Worm (Caenorhabditis elegans) whole organism, L2 larva: Measurements from ENCODE around the gene C27F2.4.

Source experiments
- C34F6.9 ChIP-seq: fragments of 150-350 bp; optimal IDR thresholded peaks from 2 replicates; lab custom pipeline; 2014; ENCODE audit warnings: missing biosample characterization, missing genetic modification characterization
- F13H6.1 ChIP-seq: sonication (generic microtip); optimal IDR thresholded peaks from 2 replicates; lab custom pipeline; 2016; ENCODE audit warnings: missing genetic modification characterization, missing compliant biosample characterization
- R02D3.7 ChIP-seq: fragments of 150-350 bp; optimal IDR thresholded peaks from 2 replicates; lab custom pipeline; 2014; ENCODE audit warnings: missing biosample characterization, missing genetic modification characterization
- Y55F3AM.14 ChIP-seq: fragments of 200-800 bp; sonication (Bioruptor generic); optimal IDR thresholded peaks from 2 replicates; lab custom pipeline; 2018; ENCODE audit warnings: mild to moderate bottlenecking, missing genetic modification characterization, missing compliant biosample characterization
- alr-1 ChIP-seq: fragments of 150-350 bp; optimal IDR thresholded peaks from 2 replicates; lab custom pipeline; 2014; ENCODE audit warnings: missing biosample characterization, missing genetic modification characterization
- aly-2 ChIP-seq: fragments of 150-350 bp; optimal IDR thresholded peaks from 2 replicates; lab custom pipeline; 2014; ENCODE audit warnings: missing biosample characterization, missing genetic modification characterization
- ama-1 ChIP-seq: fragments of 150-350 bp; optimal IDR thresholded peaks from 2 replicates; lab custom pipeline; 2018; ENCODE audit warnings: inconsistent platforms
- blmp-1 ChIP-seq: sonication (generic microtip); optimal IDR thresholded peaks from 2 replicates; lab custom pipeline; 2017; ENCODE audit warnings: missing genetic modification characterization, mild to moderate bottlenecking, missing compliant biosample characterization, antibody characterized with exemption, moderate library complexity; ENCODE audit not compliant: insufficient read depth
- ceh-16 ChIP-seq: fragments of 150-350 bp; optimal IDR thresholded peaks from 2 replicates; lab custom pipeline; 2014; ENCODE audit warnings: missing biosample characterization, missing genetic modification characterization
- ceh-82 ChIP-seq: fragments of 150-350 bp; optimal IDR thresholded peaks from 2 replicates; lab custom pipeline; 2014; ENCODE audit warnings: missing biosample characterization, missing genetic modification characterization
- crh-2 ChIP-seq: sonication (generic microtip); optimal IDR thresholded peaks from 2 replicates; lab custom pipeline; 2017; ENCODE audit warnings: missing biosample characterization, missing genetic modification characterization
- dmd-4 ChIP-seq: sonication (generic microtip); optimal IDR thresholded peaks from 2 replicates; lab custom pipeline; 2017; ENCODE audit warnings: missing biosample characterization, missing genetic modification characterization
- elt-3 ChIP-seq: sonication (generic microtip); optimal IDR thresholded peaks from 2 replicates; lab custom pipeline; 2017; ENCODE audit warnings: missing biosample characterization, missing genetic modification characterization
- fos-1 ChIP-seq: fragments of 150-350 bp; optimal IDR thresholded peaks from 2 replicates; lab custom pipeline; 2014; ENCODE audit warnings: missing biosample characterization, missing genetic modification characterization
- gmeb-1 ChIP-seq: fragments of 150-350 bp; optimal IDR thresholded peaks from 2 replicates; lab custom pipeline; 2014; ENCODE audit warnings: missing biosample characterization, missing genetic modification characterization
- lin-11 ChIP-seq: fragments of 150-350 bp; sonication (generic microtip); optimal IDR thresholded peaks from 2 replicates; lab custom pipeline; 2014; ENCODE audit warnings: missing biosample characterization, missing genetic modification characterization, inconsistent platforms, mixed read lengths
- lin-39 ChIP-seq: fragments of 150-350 bp; optimal IDR thresholded peaks from 2 replicates; lab custom pipeline; 2014; ENCODE audit warnings: missing biosample characterization, missing genetic modification reagents, missing genetic modification characterization
- lsy-2 ChIP-seq, 2 experiments: fragments of 150-350 bp in 1 of 2; sonication (generic microtip) in 1 of 2; optimal IDR thresholded peaks; 2 replicates each; lab custom pipeline; 2014 to 2017; ENCODE audit warnings: missing biosample characterization in 2 of 2, missing genetic modification characterization in 2 of 2
- mab-5 ChIP-seq: fragments of 150-350 bp; optimal IDR thresholded peaks from 2 replicates; lab custom pipeline; 2014; ENCODE audit warnings: missing biosample characterization, missing genetic modification characterization
- mbf-1 ChIP-seq: sonication (generic microtip); optimal IDR thresholded peaks from 2 replicates; lab custom pipeline; 2017; ENCODE audit warnings: missing biosample characterization, missing genetic modification characterization
- mdl-1 ChIP-seq, 2 experiments: fragments of 150-350 bp in 1 of 2; sonication (generic microtip) in 1 of 2; optimal IDR thresholded peaks; 2 replicates each; lab custom pipeline; 2017; ENCODE audit warnings: missing biosample characterization in 2 of 2, missing genetic modification characterization in 2 of 2
- nhr-11 ChIP-seq: fragments of 150-350 bp; optimal IDR thresholded peaks from 2 replicates; lab custom pipeline; 2014; ENCODE audit warnings: missing biosample characterization, missing genetic modification characterization
- nhr-129 ChIP-seq: fragments of 150-350 bp; optimal IDR thresholded peaks from 2 replicates; lab custom pipeline; 2014; ENCODE audit warnings: missing biosample characterization, missing genetic modification characterization
- nhr-21 ChIP-seq: fragments of 150-350 bp; optimal IDR thresholded peaks from 2 replicates; lab custom pipeline; 2014; ENCODE audit warnings: missing biosample characterization, missing genetic modification characterization
- nhr-237 ChIP-seq: fragments of 150-350 bp; optimal IDR thresholded peaks from 2 replicates; lab custom pipeline; 2014; ENCODE audit warnings: missing biosample characterization, missing genetic modification characterization
- nhr-25 ChIP-seq: fragments of 150-350 bp; sonication (generic microtip); optimal IDR thresholded peaks from 3 replicates; lab custom pipeline; 2014; ENCODE audit warnings: missing biosample characterization, missing genetic modification characterization
- sem-4 ChIP-seq: fragments of 150-350 bp; optimal IDR thresholded peaks from 2 replicates; lab custom pipeline; 2014; ENCODE audit warnings: missing biosample characterization, missing genetic modification reagents, missing genetic modification characterization
- sma-3 ChIP-seq: sonication (generic microtip); optimal IDR thresholded peaks from 2 replicates; lab custom pipeline; 2016; ENCODE audit warnings: missing genetic modification reagents, missing genetic modification characterization, missing compliant biosample characterization
- sma-9 ChIP-seq, 2 experiments: fragments of 150-350 bp in 1 of 2; sonication (generic microtip) in 1 of 2; optimal IDR thresholded peaks; 2 replicates each; lab custom pipeline; 2014 to 2016; ENCODE audit warnings: missing genetic modification characterization in 2 of 2, mild to moderate bottlenecking in 1 of 2, missing biosample characterization in 1 of 2, missing compliant biosample characterization in 1 of 2, missing genetic modification reagents in 1 of 2, moderate library complexity in 1 of 2
- snpc-4 ChIP-seq: fragments of 150-350 bp; optimal IDR thresholded peaks from 2 replicates; lab custom pipeline; 2014; ENCODE audit warnings: missing biosample characterization, missing genetic modification characterization
- unc-39 ChIP-seq: fragments of 150-350 bp; optimal IDR thresholded peaks from 2 replicates; lab custom pipeline; 2014; ENCODE audit warnings: missing biosample characterization, missing genetic modification characterization
- unc-55 ChIP-seq: fragments of 150-350 bp; sonication (generic microtip); optimal IDR thresholded peaks from 3 replicates; lab custom pipeline; 2014; ENCODE audit warnings: missing biosample characterization, missing genetic modification reagents, missing genetic modification characterization
- unc-62 ChIP-seq: fragments of 150-350 bp; optimal IDR thresholded peaks from 2 replicates; lab custom pipeline; 2014; ENCODE audit warnings: missing biosample characterization, missing genetic modification reagents, missing genetic modification characterization
- zag-1 ChIP-seq: fragments of 150-350 bp; optimal IDR thresholded peaks from 2 replicates; lab custom pipeline; 2014; ENCODE audit warnings: missing biosample characterization, missing genetic modification characterization
- ztf-1 ChIP-seq: fragments of 200-800 bp; sonication (Bioruptor generic); conservative IDR thresholded peaks from 2 replicates; pipeline ENCODE4 v1.3.6; 2022; ENCODE audit warnings: missing genetic modification characterization, missing compliant biosample characterization
- ztf-11 ChIP-seq: sonication (generic microtip); optimal IDR thresholded peaks from 2 replicates; lab custom pipeline; 2017; ENCODE audit warnings: missing biosample characterization, missing genetic modification characterization
- ztf-4 ChIP-seq: fragments of 150-350 bp; optimal IDR thresholded peaks from 2 replicates; lab custom pipeline; 2014; ENCODE audit warnings: missing biosample characterization, missing genetic modification characterization

Gene C27F2.4

ce11 chrIII:4930154-4930679 is 29.9 kb downstream of the C27F2.4 start, which contains the start of gene set-2 (continued):
- TF ChIP-seq ceh-16 (tag; lab: Kevin White, UChicago) (no peak), unc-62 (GFP tag; lab: Kevin White, UChicago) (no peak), R02D3.7 (tag; lab: Kevin White, UChicago) (no peak), alr-1 (tag; lab: Kevin White, UChicago) (no peak), unc-39 (tag; lab: Kevin White, UChicago) (no peak), F13H6.1 (peak; percentile 65)

- TF ChIP-seq nhr-21 = no peak
- TF ChIP-seq lin-39 (tag; lab: Kevin White, UChicago) = no peak
- TF ChIP-seq dmd-4 = no peak
- TF ChIP-seq Y55F3AM.14 (GFP tag; lab: Kevin White, UChicago) = no peak
- no peak for TF ChIP-seq unc-55
- TF ChIP-seq ama-1 (lab: Kevin White, UChicago) = no peak
- TF ChIP-seq F13H6.1 = no peak
- TF ChIP-seq blmp-1 (tag; lab: Kevin White, UChicago) = no peak
- no peak for TF ChIP-seq mbf-1 (tag; lab: Kevin White, UChicago)
- no peak for TF ChIP-seq sem-4 (tag; lab: Kevin White, UChicago)
Measured at ce11 chrIII:4924134-4924533, 36.0 kb downstream of the C27F2.4 start.

- TF ChIP-seq nhr-25 (tag; lab: Kevin White, UChicago) (peak; percentile 20), gmeb-1 (tag; lab: Kevin White, UChicago) (peak; percentile 23), sma-3 (GFP tag; lab: Kevin White, UChicago) (peak; percentile 69), lin-11 (tag; lab: Kevin White, UChicago) (peak; percentile 57), lsy-2 (tag; optimal IDR thresholded peaks at IDR 0.05; lab: Kevin White, UChicago) (peak in 1 of 2 experiments; percentile 46), F13H6.1 (peak; percentile 1)
Measured at ce11 chrIII:4922020-4922419, 38.1 kb downstream of the C27F2.4 start, which contains the start of gene mmab-1. Gene mmab-1, minus strand, starts transcription at chrIII:4922114.

ce11 chrIII:4920221-4920620 is 39.9 kb downstream of the C27F2.4 start, which contains the start of gene ula-1:
Gene ula-1, minus strand, starts transcription at chrIII:4920321.
- no peak for TF ChIP-seq mdl-1 (tag; optimal IDR thresholded peaks at IDR 0.05; lab: Kevin White, UChicago)
- TF ChIP-seq nhr-21 = no peak
- no peak for TF ChIP-seq ztf-1 (GFP tag; lab: Robert Waterston, UW)
- no peak for TF ChIP-seq snpc-4 (tag; lab: Kevin White, UChicago)
- TF ChIP-seq nhr-25 (tag; lab: Kevin White, UChicago) = no peak
- TF ChIP-seq ceh-82 = no peak
- no peak for TF ChIP-seq sma-9 (GFP tag; optimal IDR thresholded peaks at IDR 0.05; lab: Kevin White, UChicago)
- TF ChIP-seq sma-9 (tag; optimal IDR thresholded peaks at IDR 0.05; lab: Kevin White, UChicago) = no peak
- no peak for TF ChIP-seq mab-5
- TF ChIP-seq zag-1 (tag; lab: Kevin White, UChicago) = no peak
- TF ChIP-seq fos-1 (tag; lab: Kevin White, UChicago) = no peak
- no peak for TF ChIP-seq nhr-11 (tag; lab: Kevin White, UChicago)
- TF ChIP-seq F13H6.1 = no peak
- no peak for TF ChIP-seq lin-39 (tag; lab: Kevin White, UChicago)

- TF ChIP-seq ztf-4 (tag; lab: Kevin White, UChicago) (no peak), mab-5 (no peak), lin-39 (tag; lab: Kevin White, UChicago) (no peak), crh-2 (tag; lab: Kevin White, UChicago) (no peak), C34F6.9 (tag; lab: Kevin White, UChicago) (no peak), nhr-237 (tag; lab: Kevin White, UChicago) (no peak), ztf-11 (tag; lab: Kevin White, UChicago) (no peak), aly-2 (tag; lab: Kevin White, UChicago) (no peak), ceh-16 (tag; lab: Kevin White, UChicago) (no peak), nhr-129 (tag; lab: Kevin White, UChicago) (no peak), blmp-1 (tag; lab: Kevin White, UChicago) (no peak), dmd-4 (no peak), elt-3 (no peak), ztf-1 (GFP tag; lab: Robert Waterston, UW) (no peak)
Measured at ce11 chrIII:4918906-4919305, 41.2 kb downstream of the C27F2.4 start.
